Fruit fly (Drosophila melanogaster): ENCODE data around the gene smo.

Gene smo

DNA sequence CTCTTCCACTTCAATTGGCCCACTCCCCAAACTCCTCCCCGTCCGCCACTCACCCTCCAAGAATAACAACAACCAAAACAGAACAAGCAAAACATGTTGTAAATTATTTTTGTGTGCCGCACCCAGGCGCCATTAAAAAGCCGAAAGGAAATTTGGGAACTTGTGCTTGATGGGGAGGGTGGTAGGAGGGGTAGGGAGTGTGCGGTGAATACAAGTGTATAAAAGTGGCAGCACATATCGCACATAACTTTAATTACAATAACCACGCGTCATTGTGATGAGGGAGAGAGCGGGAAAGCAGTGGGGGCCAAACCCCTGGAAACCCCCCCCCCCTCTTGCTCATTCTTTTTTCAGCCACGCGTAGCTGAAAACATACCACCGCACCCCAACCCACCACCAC, 29.7 kb downstream of the smo start:
- TF ChIP-seq woc (GFP tag; optimal IDR thresholded peaks at IDR 0.05) (no peak), fru (GFP tag; optimal IDR thresholded peaks at IDR 0.05) (no peak), dmrt93B (GFP tag; optimal IDR thresholded peaks at IDR 0.05) (no peak), psq (GFP tag; optimal IDR thresholded peaks at IDR 0.05) (no peak), jim (GFP tag; optimal IDR thresholded peaks at IDR 0.05) (no peak), sv (GFP tag; optimal IDR thresholded peaks at IDR 0.05) (no peak), sage (GFP tag; optimal IDR thresholded peaks at IDR 0.05) (no peak), Rel (GFP tag; optimal IDR thresholded peaks at IDR 0.05) (no peak), Rel (tag; optimal IDR thresholded peaks at IDR 0.05) (no peak), Hr83 (GFP tag; optimal IDR thresholded peaks at IDR 0.05; ENCODE audit: poor library complexity, severe bottlenecking) (no peak), CG9705 (GFP tag; optimal IDR thresholded peaks at IDR 0.05) (no peak), Abd-B (GFP tag; optimal IDR thresholded peaks at IDR 0.05) (no peak), CG32264 (GFP tag; optimal IDR thresholded peaks at IDR 0.05) (no peak), HLH106 (tag; optimal IDR thresholded peaks at IDR 0.05) (no peak), h (GFP tag; optimal IDR thresholded peaks at IDR 0.05) (no peak), Vsx2 (GFP tag; optimal IDR thresholded peaks at IDR 0.05; ENCODE audit: partially characterized antibody) (no peak), Hr78 (GFP tag; optimal IDR thresholded peaks at IDR 0.05) (no peak), Dif (GFP tag; optimal IDR thresholded peaks at IDR 0.05; ENCODE audit: partially characterized antibody) (no peak), rgr (GFP tag; optimal IDR thresholded peaks at IDR 0.05) (no peak), Myc (optimal IDR thresholded peaks at IDR 0.05) (no peak)

DNA sequence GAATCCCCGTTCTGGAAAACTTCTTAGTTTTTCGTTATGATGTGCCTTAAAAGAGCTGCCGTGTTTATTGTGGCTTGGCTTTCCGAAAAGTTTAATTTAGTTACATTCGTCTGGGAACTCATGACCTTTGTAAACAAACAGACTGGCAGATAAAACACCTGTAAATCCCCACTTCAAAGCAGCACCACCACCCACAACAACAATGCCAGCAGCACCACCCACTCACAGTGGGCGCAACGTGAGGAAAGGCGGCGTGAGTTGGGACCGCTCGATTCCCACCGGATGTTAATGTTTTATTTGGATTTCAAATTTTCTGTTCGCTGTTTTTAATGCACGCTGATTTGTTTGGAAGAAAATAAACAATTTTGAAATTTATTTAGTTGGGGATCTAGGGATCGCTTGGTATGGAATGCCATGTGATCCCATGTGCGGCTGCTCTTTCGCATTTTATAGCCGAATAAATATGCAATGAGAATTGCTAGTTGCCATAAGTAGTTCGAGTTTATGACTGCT, 30.9 kb downstream of the smo start:
- TF ChIP-seq Rel (GFP tag; optimal IDR thresholded peaks at IDR 0.05) (no peak), Rel (tag; optimal IDR thresholded peaks at IDR 0.05) (no peak), foxo (GFP tag; optimal IDR thresholded peaks at IDR 0.05) (no peak), CrebA (GFP tag; optimal IDR thresholded peaks at IDR 0.05; ENCODE audit: borderline replicate concordance) (no peak), fru (GFP tag; optimal IDR thresholded peaks at IDR 0.05) (no peak), Abd-B (GFP tag; optimal IDR thresholded peaks at IDR 0.05) (no peak), Hr83 (GFP tag; optimal IDR thresholded peaks at IDR 0.05; ENCODE audit: poor library complexity, severe bottlenecking) (no peak), CG9705 (GFP tag; optimal IDR thresholded peaks at IDR 0.05) (no peak), ey (GFP tag; optimal IDR thresholded peaks at IDR 0.05) (no peak), jim (GFP tag; optimal IDR thresholded peaks at IDR 0.05) (no peak)

DNA sequence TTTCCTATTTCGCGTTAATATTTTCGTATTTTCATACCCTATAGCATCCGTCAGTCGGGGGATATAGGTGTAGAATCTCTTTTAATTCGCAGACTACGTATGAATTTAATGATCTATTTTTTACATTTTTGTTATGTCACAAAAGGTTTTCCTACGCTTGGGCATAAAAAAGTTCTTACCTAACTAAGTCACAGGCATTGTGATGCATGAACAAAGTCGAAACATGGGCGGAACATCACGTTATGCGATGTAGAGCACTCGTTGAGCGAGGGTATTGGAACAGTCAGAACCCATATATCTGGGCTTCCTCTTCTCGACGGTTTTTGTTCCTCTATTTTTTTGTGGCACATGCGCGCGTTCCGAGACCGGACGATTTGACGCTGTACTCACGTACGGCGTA, 31.8 kb downstream of the smo start:
- no peak for TF ChIP-seq Rel (GFP tag; optimal IDR thresholded peaks at IDR 0.05)
- no peak for TF ChIP-seq Rel (tag; optimal IDR thresholded peaks at IDR 0.05)
- TF ChIP-seq sv (GFP tag; optimal IDR thresholded peaks at IDR 0.05): no peak
- TF ChIP-seq Abd-B (GFP tag; optimal IDR thresholded peaks at IDR 0.05): no peak
- no peak for TF ChIP-seq ey (GFP tag; optimal IDR thresholded peaks at IDR 0.05)
- TF ChIP-seq pan (optimal IDR thresholded peaks at IDR 0.05): peak; percentile 39
- no peak for TF ChIP-seq OdsH (GFP tag; optimal IDR thresholded peaks at IDR 0.05)
- TF ChIP-seq woc (GFP tag; optimal IDR thresholded peaks at IDR 0.05): peak; percentile 15

DNA sequence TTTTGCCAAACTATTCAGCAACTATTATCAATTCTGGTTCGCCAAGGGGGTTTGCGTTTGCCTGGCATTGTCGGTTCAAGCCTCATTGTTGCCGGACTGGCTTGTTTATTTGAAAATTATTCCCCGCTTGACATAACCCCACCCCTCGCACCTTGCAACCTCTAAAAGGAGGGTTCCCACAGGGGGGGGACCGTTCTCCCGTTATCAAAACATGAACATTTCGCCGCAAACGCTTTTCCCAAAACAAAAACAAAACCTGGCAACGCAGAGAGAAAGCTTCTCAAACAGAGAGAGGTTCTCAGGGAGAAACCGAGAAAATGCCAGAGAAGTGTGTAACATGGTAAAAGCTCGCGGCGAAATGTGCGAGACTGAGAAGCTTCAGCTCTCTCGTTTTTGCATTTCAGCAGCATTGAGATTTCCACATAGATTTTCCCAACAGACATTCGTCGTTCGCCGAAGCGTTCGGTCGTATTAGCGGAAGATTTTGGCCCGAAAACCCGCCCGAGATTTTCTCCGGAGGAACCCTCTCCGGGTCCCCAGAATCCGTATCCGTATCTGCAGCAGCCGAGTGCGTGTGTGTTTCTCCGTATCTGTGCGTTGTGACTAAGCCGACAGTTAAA, 32.5 kb downstream of the smo start:
- TF ChIP-seq dmrt93B (GFP tag; optimal IDR thresholded peaks at IDR 0.05) (no peak), dl (GFP tag; optimal IDR thresholded peaks at IDR 0.05; ENCODE audit: insufficient read depth in 1 of 2, partially characterized antibody in 2 of 2) (no peak), Hr83 (GFP tag; optimal IDR thresholded peaks at IDR 0.05; ENCODE audit: poor library complexity, severe bottlenecking) (no peak), Vsx2 (GFP tag; optimal IDR thresholded peaks at IDR 0.05; ENCODE audit: partially characterized antibody) (peak; percentile 14), CG32264 (GFP tag; optimal IDR thresholded peaks at IDR 0.05) (no peak)

DNA sequence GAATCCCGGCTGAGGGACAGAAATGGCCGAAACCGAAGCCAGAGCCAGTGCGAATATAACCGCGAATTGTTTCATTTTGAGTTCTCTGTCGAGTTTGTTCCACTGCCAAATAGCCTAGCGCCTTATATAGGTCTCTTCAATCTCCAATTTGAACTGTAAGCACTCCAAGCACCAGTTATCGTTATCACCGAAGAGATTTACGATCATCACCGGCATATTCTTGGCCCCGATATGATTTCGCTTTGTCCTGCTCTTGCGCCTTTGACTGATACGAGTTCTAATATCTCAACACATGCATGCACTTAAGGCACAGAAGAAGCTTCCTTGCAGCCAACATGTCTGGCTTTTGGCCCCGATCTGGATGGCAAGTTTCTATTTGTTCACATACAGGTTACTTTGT, 41.8 kb downstream of the smo start, which contains the start of gene CG11912:
CG11912 (minus strand) TSS at position 101 of the 400 bp plus-strand sequence.
- TF ChIP-seq brk (GFP tag; optimal IDR thresholded peaks at IDR 0.05) (no peak), rgr (GFP tag; optimal IDR thresholded peaks at IDR 0.05) (no peak), fru (GFP tag; optimal IDR thresholded peaks at IDR 0.05) (no peak), OdsH (GFP tag; optimal IDR thresholded peaks at IDR 0.05) (no peak), Rel (GFP tag; optimal IDR thresholded peaks at IDR 0.05) (no peak), Rel (tag; optimal IDR thresholded peaks at IDR 0.05) (peak; percentile 85)

DNA sequence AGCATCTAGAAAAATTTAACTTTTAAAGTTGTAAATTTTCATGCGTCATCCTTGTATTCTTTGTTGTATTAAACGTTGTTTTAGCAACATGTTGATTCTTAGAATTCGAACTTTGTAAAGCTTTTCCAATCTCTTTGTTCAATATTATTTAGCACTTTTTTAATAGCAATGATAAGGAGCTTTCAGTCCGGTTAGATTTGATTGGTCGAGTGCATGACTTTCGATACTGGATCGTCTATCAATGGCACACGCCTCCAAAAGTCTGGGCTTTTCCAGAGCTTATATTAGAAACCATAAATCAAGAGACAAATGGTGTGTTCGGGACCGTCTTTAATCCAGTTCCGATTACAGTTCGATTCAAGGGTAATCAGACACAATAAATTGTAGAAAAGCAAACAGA, 42.4 kb downstream of the smo start:
- no peak for TF ChIP-seq br (GFP tag; optimal IDR thresholded peaks at IDR 0.05)
- TF ChIP-seq Dfd (GFP tag; optimal IDR thresholded peaks at IDR 0.05): no peak
- no peak for TF ChIP-seq ey (GFP tag; optimal IDR thresholded peaks at IDR 0.05)
- TF ChIP-seq Hr83 (GFP tag; optimal IDR thresholded peaks at IDR 0.05; ENCODE audit: poor library complexity, severe bottlenecking): no peak
- TF ChIP-seq fru (GFP tag; optimal IDR thresholded peaks at IDR 0.05): no peak
- TF ChIP-seq Abd-B (GFP tag; optimal IDR thresholded peaks at IDR 0.05): no peak
- TF ChIP-seq Hr78 (GFP tag; optimal IDR thresholded peaks at IDR 0.05): no peak
- TF ChIP-seq sv (GFP tag; optimal IDR thresholded peaks at IDR 0.05): no peak
- TF ChIP-seq Vsx2 (GFP tag; optimal IDR thresholded peaks at IDR 0.05; ENCODE audit: partially characterized antibody): no peak
- TF ChIP-seq Sp1 (GFP tag; optimal IDR thresholded peaks at IDR 0.05): no peak
- TF ChIP-seq Hnf4 (GFP tag; optimal IDR thresholded peaks at IDR 0.05): no peak
- no peak for TF ChIP-seq Jra (GFP tag; optimal IDR thresholded peaks at IDR 0.05)
- no peak for TF ChIP-seq OdsH (GFP tag; optimal IDR thresholded peaks at IDR 0.05)
- no peak for TF ChIP-seq lola (GFP tag; optimal IDR thresholded peaks at IDR 0.05)
- no peak for TF ChIP-seq Mio (GFP tag; optimal IDR thresholded peaks at IDR 0.05)
